Fruit fly (Drosophila melanogaster) whole organism, embryonic: ENCODE measurements around the gene Dmtn.

Experiments
- ATbp ChIP-seq: fragments of 200-800 bp; sonication (Bioruptor generic); optimal IDR thresholded peaks from 2 replicates; lab custom pipeline; 2017; ENCODE audit warnings: missing biosample characterization, mild to moderate bottlenecking, missing genetic modification characterization, missing genetic modification reagents
- Abd-B ChIP-seq: fragments of 200-800 bp; sonication (Bioruptor generic); optimal IDR thresholded peaks from 2 replicates; lab custom pipeline; 2018; ENCODE audit warnings: missing biosample characterization, mild to moderate bottlenecking, missing genetic modification characterization, moderate library complexity
- Asciz ChIP-seq: fragments of 200-800 bp; sonication (Bioruptor generic); optimal IDR thresholded peaks from 2 replicates; lab custom pipeline; 2017; ENCODE audit warnings: missing biosample characterization, mild to moderate bottlenecking, missing genetic modification characterization, missing genetic modification reagents
- B-H1 ChIP-seq: fragments of 200-800 bp; sonication (Bioruptor generic); IDR thresholded peaks from 3 replicates; pipeline ENCODE4 v1.3.6; 2022; ENCODE audit warnings: missing biosample characterization, missing genetic modification characterization
- Blimp-1 ChIP-seq: fragments of 200-800 bp; sonication (Bioruptor generic); optimal IDR thresholded peaks from 3 replicates; lab custom pipeline; 2018; ENCODE audit warnings: missing biosample characterization, missing genetic modification characterization, mild to moderate bottlenecking, moderate library complexity, missing genetic modification reagents
- CG10565 ChIP-seq: fragments of 200-800 bp; sonication (Bioruptor generic); optimal IDR thresholded peaks from 3 replicates; lab custom pipeline; 2016; ENCODE audit warnings: missing biosample characterization, mild to moderate bottlenecking, missing genetic modification characterization
- CG10979 ChIP-seq: fragments of 200-800 bp; sonication (Bioruptor generic); optimal IDR thresholded peaks from 2 replicates; lab custom pipeline; 2018; ENCODE audit warnings: missing biosample characterization, mild to moderate bottlenecking, missing genetic modification characterization, moderate library complexity
- CG12391 ChIP-seq: fragments of 200-800 bp; sonication (Bioruptor generic); optimal IDR thresholded peaks from 3 replicates; lab custom pipeline; 2018; ENCODE audit warnings: missing biosample characterization, mild to moderate bottlenecking, missing genetic modification characterization, moderate library complexity
- CG12744 ChIP-seq: fragments of 200-800 bp; sonication (Bioruptor generic); optimal IDR thresholded peaks from 2 replicates; lab custom pipeline; 2016; ENCODE audit warnings: missing biosample characterization, missing genetic modification characterization
- CG12942 ChIP-seq: fragments of 200-800 bp; sonication (Bioruptor generic); optimal IDR thresholded peaks from 3 replicates; lab custom pipeline; 2016; ENCODE audit warnings: missing biosample characterization, missing genetic modification characterization
- CG15479 ChIP-seq: fragments of 200-800 bp; sonication (Bioruptor generic); optimal IDR thresholded peaks from 3 replicates; lab custom pipeline; 2019; ENCODE audit warnings: missing biosample characterization, mild to moderate bottlenecking, missing genetic modification characterization, moderate library complexity
- CG15601 ChIP-seq: fragments of 200-800 bp; sonication (Bioruptor generic); optimal IDR thresholded peaks from 3 replicates; lab custom pipeline; 2019; ENCODE audit warnings: missing biosample characterization, mild to moderate bottlenecking, missing genetic modification characterization, moderate library complexity
- CG17568 ChIP-seq: fragments of 200-800 bp; sonication (Bioruptor generic); optimal IDR thresholded peaks from 2 replicates; lab custom pipeline; 2018; ENCODE audit warnings: missing biosample characterization, mild to moderate bottlenecking, missing genetic modification characterization, moderate library complexity
- CG18262 ChIP-seq: fragments of 200-800 bp; optimal IDR thresholded peaks from 3 replicates; lab custom pipeline; 2019; ENCODE audit warnings: missing biosample characterization, mild to moderate bottlenecking, missing genetic modification characterization, moderate library complexity
- CG18476 ChIP-seq: fragments of 200-800 bp; sonication (Bioruptor generic); optimal IDR thresholded peaks from 2 replicates; lab custom pipeline; 2016; ENCODE audit warnings: missing biosample characterization, mild to moderate bottlenecking, missing genetic modification characterization
- CG2199 ChIP-seq: fragments of 200-800 bp; sonication (Bioruptor generic); IDR thresholded peaks from 3 replicates; pipeline ENCODE4 v1.3.6; 2022; ENCODE audit warnings: missing biosample characterization, missing genetic modification characterization
- CG2678 ChIP-seq: fragments of 200-800 bp; sonication (Bioruptor generic); optimal IDR thresholded peaks from 3 replicates; lab custom pipeline; 2019; ENCODE audit warnings: missing biosample characterization, mild to moderate bottlenecking, missing genetic modification characterization, moderate library complexity
- CG34422 ChIP-seq: fragments of 200-800 bp; sonication (Bioruptor generic); IDR thresholded peaks from 3 replicates; pipeline ENCODE4 v1.3.6; 2022; ENCODE audit warnings: missing biosample characterization, missing genetic modification characterization
- CG4854 ChIP-seq: fragments of 200-800 bp; sonication (Bioruptor generic); optimal IDR thresholded peaks from 2 replicates; lab custom pipeline; 2016; ENCODE audit warnings: missing biosample characterization, missing genetic modification characterization, inconsistent platforms
- CG6854 ChIP-seq: fragments of 200-800 bp; sonication (Bioruptor generic); optimal IDR thresholded peaks from 3 replicates; lab custom pipeline; 2017; ENCODE audit warnings: missing biosample characterization, mild to moderate bottlenecking, missing genetic modification characterization
- CG8765 ChIP-seq: fragments of 200-800 bp; sonication (Bioruptor generic); IDR thresholded peaks from 2 replicates; pipeline ENCODE4 v1.3.6; 2022; ENCODE audit warnings: missing biosample characterization, missing genetic modification characterization
- CG9932 ChIP-seq: fragments of 200-800 bp; sonication (Bioruptor generic); IDR thresholded peaks from 2 replicates; pipeline ENCODE4 v1.3.6; 2022; ENCODE audit warnings: missing biosample characterization, missing genetic modification characterization
- CoRest ChIP-seq: fragments of 200-800 bp; sonication (Bioruptor generic); optimal IDR thresholded peaks from 3 replicates; lab custom pipeline; 2018; ENCODE audit warnings: missing biosample characterization, mild to moderate bottlenecking, missing genetic modification characterization, moderate library complexity
- D19A ChIP-seq: fragments of 200-800 bp; optimal IDR thresholded peaks from 3 replicates; lab custom pipeline; 2019; ENCODE audit warnings: missing biosample characterization, mild to moderate bottlenecking, missing genetic modification characterization, moderate library complexity
- Dref ChIP-seq: fragments of 200-800 bp; sonication (Bioruptor generic); IDR thresholded peaks from 2 replicates; pipeline ENCODE4 v1.3.6; 2022; ENCODE audit warnings: missing biosample characterization, missing genetic modification characterization
- HLH3B ChIP-seq: fragments of 200-800 bp; sonication (Bioruptor generic); IDR thresholded peaks from 2 replicates; pipeline ENCODE4 v1.3.6; 2022; ENCODE audit warnings: missing biosample characterization, missing genetic modification characterization
- Hmr ChIP-seq: fragments of 200-800 bp; sonication (Bioruptor generic); optimal IDR thresholded peaks from 3 replicates; lab custom pipeline; 2017; ENCODE audit warnings: mild to moderate bottlenecking, missing biosample characterization, missing genetic modification reagents, missing genetic modification characterization
- Max ChIP-seq: fragments of 200-800 bp; sonication (Bioruptor generic); optimal IDR thresholded peaks from 2 replicates; lab custom pipeline; 2016; ENCODE audit warnings: missing biosample characterization, mild to moderate bottlenecking, missing genetic modification characterization
- Med ChIP-seq: fragments of 200-800 bp; sonication (Bioruptor generic); peaks from one replicate; lab custom pipeline; 2016; ENCODE audit warnings: missing biosample characterization, missing genetic modification characterization, mild to moderate bottlenecking, inconsistent platforms, moderate library complexity
- Sox100B ChIP-seq: fragments of 200-800 bp; sonication (Bioruptor generic); optimal IDR thresholded peaks from 3 replicates; lab custom pipeline; 2018; ENCODE audit warnings: missing biosample characterization, mild to moderate bottlenecking, missing genetic modification characterization
- Xrp1 ChIP-seq: fragments of 200-800 bp; sonication (Bioruptor generic); IDR thresholded peaks from 2 replicates; pipeline ENCODE4 v1.3.6; 2022; ENCODE audit warnings: missing biosample characterization, missing genetic modification characterization
- az2 ChIP-seq: fragments of 200-800 bp; sonication (Bioruptor generic); optimal IDR thresholded peaks from 3 replicates; lab custom pipeline; 2016; ENCODE audit warnings: missing biosample characterization, missing genetic modification characterization
- bigmax ChIP-seq: fragments of 200-800 bp; sonication (Bioruptor generic); optimal IDR thresholded peaks from 2 replicates; lab custom pipeline; 2018; ENCODE audit warnings: missing biosample characterization, mild to moderate bottlenecking, missing genetic modification characterization
- crp ChIP-seq, 2 experiments: fragments of 200-800 bp; sonication (Bioruptor generic); optimal IDR thresholded peaks; 2 replicates in 1 of 2; 3 replicates in 1 of 2; lab custom pipeline; 2017; ENCODE audit warnings: missing biosample characterization in 2 of 2, missing genetic modification characterization in 2 of 2, mild to moderate bottlenecking in 1 of 2, moderate library complexity in 1 of 2
- dmrt99B ChIP-seq: fragments of 200-800 bp; sonication (Bioruptor generic); optimal IDR thresholded peaks from 2 replicates; lab custom pipeline; 2018; ENCODE audit warnings: missing biosample characterization, mild to moderate bottlenecking, missing genetic modification characterization, moderate library complexity
- eve ChIP-seq, 2 experiments: fragments of >200 bp; optimal IDR thresholded peaks; 2 replicates each; lab custom pipeline; 2017; ENCODE audit warnings: missing biosample characterization in 2 of 2, missing genetic modification characterization in 2 of 2
- fd64A ChIP-seq: fragments of 200-800 bp; sonication (Bioruptor generic); optimal IDR thresholded peaks from 3 replicates; lab custom pipeline; 2018; ENCODE audit warnings: missing biosample characterization, mild to moderate bottlenecking, missing genetic modification characterization
- ftz-f1 ChIP-seq: fragments of 200-800 bp; sonication (Bioruptor generic); optimal IDR thresholded peaks from 2 replicates; lab custom pipeline; 2016; ENCODE audit warnings: missing biosample characterization, missing genetic modification characterization
- gem ChIP-seq: fragments of 200-800 bp; sonication (Bioruptor generic); optimal IDR thresholded peaks from 2 replicates; lab custom pipeline; 2019; ENCODE audit warnings: missing biosample characterization, mild to moderate bottlenecking, missing genetic modification characterization, moderate library complexity
- hkb ChIP-seq, 2 experiments: fragments of 200-800 bp in 1 of 2; fragments of >200 bp in 1 of 2; sonication (Bioruptor generic) in 1 of 2; IDR thresholded peaks in 1 of 2; optimal IDR thresholded peaks in 1 of 2; 2 replicates each; pipeline versions ENCODE4 v1.3.6 to Lab custom; 2017 to 2022; ENCODE audit warnings: missing biosample characterization in 1 of 2, missing genetic modification characterization in 1 of 2
- jigr1 ChIP-seq: fragments of 200-800 bp; sonication (Bioruptor generic); IDR thresholded peaks from 3 replicates; pipeline ENCODE4 v1.3.6; 2022; ENCODE audit warnings: missing biosample characterization, missing genetic modification characterization
- lbe ChIP-seq: fragments of 200-800 bp; sonication (Bioruptor generic); optimal IDR thresholded peaks from 2 replicates; lab custom pipeline; 2016; ENCODE audit warnings: missing biosample characterization, mild to moderate bottlenecking, missing genetic modification characterization
- sim ChIP-seq: fragments of 200-800 bp; sonication (Bioruptor generic); IDR thresholded peaks from 2 replicates; pipeline ENCODE4 v1.3.6; 2022; ENCODE audit warnings: missing biosample characterization, missing genetic modification characterization
- unpg ChIP-seq: fragments of 200-800 bp; sonication (Bioruptor generic); optimal IDR thresholded peaks from 3 replicates; lab custom pipeline; 2018; ENCODE audit warnings: missing biosample characterization, mild to moderate bottlenecking, missing genetic modification characterization, moderate library complexity

Dmtn gene

dm6 chr3R:6397611-6398092 is 8.0 kb downstream of the Dmtn start (continued):
- TF ChIP-seq B-H1 (GFP tag; lab: Robert Waterston, UW) = no peak
- TF ChIP-seq CG2199 (GFP tag; lab: Robert Waterston, UW) = no peak
- no peak for TF ChIP-seq CG4854 (GFP tag; lab: Kevin White, UChicago)
- no peak for TF ChIP-seq ftz-f1
- TF ChIP-seq CG10565 (GFP tag; lab: Kevin White, UChicago) = no peak
- TF ChIP-seq CG8765 (GFP tag; lab: Robert Waterston, UW) = no peak
- peak; percentile 59 for TF ChIP-seq gem (tag; lab: Kevin White, UChicago)
- no peak for TF ChIP-seq hkb (optimal IDR thresholded peaks at IDR 0.05; lab: Kevin White, UChicago)
- TF ChIP-seq hkb (GFP tag; IDR thresholded peaks at IDR 0.05; lab: Robert Waterston, UW) = no peak

- no peak for TF ChIP-seq HLH3B (GFP tag; lab: Robert Waterston, UW)
- TF ChIP-seq CG18476 (GFP tag; lab: Kevin White, UChicago) = no peak
- no peak for TF ChIP-seq Dref
- no peak for TF ChIP-seq az2 (GFP tag; lab: Kevin White, UChicago)
- TF ChIP-seq CoRest = no peak
- 0 out of 3 replicates have a peak, but pooled peaks have one; percentile 34 for TF ChIP-seq CG2199 (GFP tag; lab: Robert Waterston, UW)
- TF ChIP-seq sim (GFP tag; lab: Robert Waterston, UW) = no peak
- peak; percentile 2 for TF ChIP-seq Med (GFP tag; lab: Kevin White, UChicago)
- TF ChIP-seq, all 482 proteins: peak for 2
Observed at dm6 chr3R:6396613-6397012, 9.1 kb downstream of the Dmtn start.

- TF ChIP-seq Sox100B (GFP tag; lab: Kevin White, UChicago) = peak; percentile 38
- TF ChIP-seq CG12744 (GFP tag; lab: Kevin White, UChicago) = no peak
- peak; percentile 95 for TF ChIP-seq CG15479
- TF ChIP-seq CG17568 (GFP tag; lab: Kevin White, UChicago) = no peak
- TF ChIP-seq CG12391 (tag; lab: Kevin White, UChicago) = peak; percentile 15
- TF ChIP-seq Asciz = peak; percentile 26
- TF ChIP-seq CG18262 = peak; percentile 14
- TF ChIP-seq Med (GFP tag; lab: Kevin White, UChicago) = peak; percentile 61
- TF ChIP-seq lbe (GFP tag; lab: Kevin White, UChicago) = peak; percentile 72
- TF ChIP-seq eve (GFP tag; optimal IDR thresholded peaks at IDR 0.05; lab: Kevin White, UChicago) = peak in 1 of 2 experiments; percentile 16
- no peak for TF ChIP-seq Abd-B
- TF ChIP-seq CG12942 (GFP tag; lab: Kevin White, UChicago) = no peak
- TF ChIP-seq D19A (tag; lab: Kevin White, UChicago) = peak; percentile 91
- peak; percentile 40 for TF ChIP-seq ATbp (GFP tag; lab: Kevin White, UChicago)
- peak; percentile 1 for TF ChIP-seq CG15601 (tag; lab: Kevin White, UChicago)
- no peak for TF ChIP-seq Max (GFP tag; lab: Kevin White, UChicago)
- no peak for TF ChIP-seq CG6854 (GFP tag; lab: Kevin White, UChicago)
- 0 out of 2 replicates have a peak, but pooled peaks have one; percentile 23 for TF ChIP-seq Xrp1 (GFP tag; lab: Robert Waterston, UW)
- peak; percentile 6 for TF ChIP-seq fd64A (GFP tag; lab: Kevin White, UChicago)
- peak; percentile 16 for TF ChIP-seq CG10979
- no peak for TF ChIP-seq CG9932
- peak; percentile 46 for TF ChIP-seq Blimp-1 (GFP tag; lab: Kevin White, UChicago)
- TF ChIP-seq CG34422 (GFP tag; lab: Robert Waterston, UW) = no peak
- no peak for TF ChIP-seq crp (GFP tag; optimal IDR thresholded peaks at IDR 0.05; lab: Kevin White, UChicago)
- TF ChIP-seq CG2678 (tag; lab: Kevin White, UChicago) = peak; percentile 0
- no peak for TF ChIP-seq jigr1 (GFP tag; lab: Robert Waterston, UW)
- no peak for TF ChIP-seq dmrt99B (tag; lab: Kevin White, UChicago)
- peak; percentile 45 for TF ChIP-seq gem (tag; lab: Kevin White, UChicago)
- TF ChIP-seq bigmax = no peak
- peak; percentile 3 for TF ChIP-seq unpg
- no peak for TF ChIP-seq Hmr (GFP tag; lab: Kevin White, UChicago)
Observed at dm6 chr3R:6395572-6396295, 10.0 kb downstream of the Dmtn start.
